Worm (Caenorhabditis elegans) whole organism, L4 larva: ENCODE measurements around the gene cyn-13.

ENCODE experiments used
- F44E2.7 ChIP-seq: fragments of 200-800 bp; sonication (Bioruptor generic); IDR thresholded peaks from 2 replicates; pipeline ENCODE4 v2.1.2; 2022; ENCODE audit warnings: missing genetic modification characterization, missing compliant biosample characterization
- ceh-28 ChIP-seq: fragments of 150-350 bp; optimal IDR thresholded peaks from 2 replicates; lab custom pipeline; 2014; ENCODE audit warnings: missing biosample characterization, missing genetic modification reagents, missing genetic modification characterization
- cey-2 ChIP-seq: sonication (generic microtip); optimal IDR thresholded peaks from 3 replicates; lab custom pipeline; 2017; ENCODE audit warnings: missing genetic modification characterization, mild to moderate bottlenecking, missing compliant biosample characterization, antibody characterized with exemption, borderline replicate concordance; ENCODE audit not compliant: insufficient read depth
- hlh-11 ChIP-seq: fragments of 200-800 bp; sonication (Bioruptor generic); optimal IDR thresholded peaks from 2 replicates; lab custom pipeline; 2018; ENCODE audit warnings: mild to moderate bottlenecking, missing genetic modification characterization, missing compliant biosample characterization
- jun-1 ChIP-seq: fragments of 150-350 bp; optimal IDR thresholded peaks from 2 replicates; lab custom pipeline; 2014; ENCODE audit warnings: missing biosample characterization, missing genetic modification reagents, missing genetic modification characterization
- nhr-28 ChIP-seq: fragments of 150-350 bp; optimal IDR thresholded peaks from 2 replicates; lab custom pipeline; 2014; ENCODE audit warnings: missing biosample characterization, missing genetic modification characterization
- saeg-2 ChIP-seq: fragments of 200-800 bp; sonication (Bioruptor generic); IDR thresholded peaks from 2 replicates; pipeline ENCODE4 v1.3.6; 2022; ENCODE audit warnings: missing genetic modification reagents, missing genetic modification characterization, missing compliant biosample characterization
- set-16 ChIP-seq: fragments of 200-800 bp; sonication (Bioruptor generic); IDR thresholded peaks from 2 replicates; pipeline ENCODE4 v1.3.6; 2022; ENCODE audit warnings: missing genetic modification reagents, missing genetic modification characterization, missing compliant biosample characterization
- unc-130 ChIP-seq: sonication (generic microtip); optimal IDR thresholded peaks from 2 replicates; lab custom pipeline; 2016; ENCODE audit warnings: missing genetic modification reagents, missing genetic modification characterization, missing compliant biosample characterization

ce11 chrIV:17121058-17121773 lies 4.8 kb upstream of the cyn-13 start:
- no peak for TF ChIP-seq hlh-11 (tag; lab: Kevin White, UChicago)
- TF ChIP-seq nhr-28 (tag; lab: Kevin White, UChicago) = no peak
- no peak for TF ChIP-seq jun-1
- TF ChIP-seq unc-130 (GFP tag; lab: Kevin White, UChicago) = no peak
- TF ChIP-seq saeg-2 (GFP tag; lab: Robert Waterston, UW) = no peak
- TF ChIP-seq cey-2 (tag; lab: Kevin White, UChicago) = no peak
- no peak for TF ChIP-seq F44E2.7 (GFP tag; lab: Robert Waterston, UW)
- TF ChIP-seq set-16 (GFP tag; lab: Robert Waterston, UW) = no peak
- TF ChIP-seq ceh-28 (tag; lab: Kevin White, UChicago) = no peak
